Fruit fly (Drosophila melanogaster) whole organism, pupa: ENCODE results near the gene sp3.

Source experiments
- CG4496 ChIP-seq: fragments of 200-800 bp; sonication (Bioruptor generic); IDR thresholded peaks from 3 replicates; pipeline ENCODE4 v1.3.6; 2022; ENCODE audit warnings: missing biosample characterization, missing genetic modification characterization
- CG9948 ChIP-seq: fragments of 200-800 bp; sonication (Bioruptor generic); optimal IDR thresholded peaks from 2 replicates; lab custom pipeline; 2018; ENCODE audit warnings: missing biosample characterization, mild to moderate bottlenecking, missing genetic modification characterization, moderate library complexity
- gl ChIP-seq: fragments of 200-800 bp; sonication (Bioruptor generic); optimal IDR thresholded peaks from 2 replicates; lab custom pipeline; 2018; ENCODE audit warnings: missing biosample characterization, mild to moderate bottlenecking, missing genetic modification characterization
- rn ChIP-seq: fragments of 200-800 bp; sonication (Bioruptor generic); IDR thresholded peaks from 2 replicates; pipeline ENCODE4 v1.3.6; 2022; ENCODE audit warnings: missing biosample characterization, missing genetic modification characterization

dm6 chr3R:21521780-21522179 is 1.1 kb downstream of the sp3 start:
- no peak for TF ChIP-seq gl (tag; lab: Kevin White, UChicago)
- TF ChIP-seq CG4496 (GFP tag; lab: Robert Waterston, UW) = no peak
- no peak for TF ChIP-seq CG9948 (tag; lab: Kevin White, UChicago)
- TF ChIP-seq rn (GFP tag; lab: Robert Waterston, UW) = no peak
